Worm (Caenorhabditis elegans): ENCODE data around the gene snb-1.

ce11 chrV:6614152-6614734 is 42.1 kb downstream of the snb-1 start, which contains the start of gene cpr-4:
- TF ChIP-seq nhr-11 (tag; optimal IDR thresholded peaks at IDR 0.05) (no peak), ama-1 (optimal IDR thresholded peaks at IDR 0.05) (no peak), zag-1 (tag; optimal IDR thresholded peaks at IDR 0.05) (no peak), skn-1 (tag; optimal IDR thresholded peaks at IDR 0.05) (no peak), mdl-1 (tag; optimal IDR thresholded peaks at IDR 0.05) (peak; percentile 10), nhr-12 (tag; optimal IDR thresholded peaks at IDR 0.05) (no peak), lin-39 (tag; optimal IDR thresholded peaks at IDR 0.05) (no peak), fkh-2 (tag; optimal IDR thresholded peaks at IDR 0.05) (no peak), tbx-2 (tag; optimal IDR thresholded peaks at IDR 0.05) (no peak), unc-39 (tag; optimal IDR thresholded peaks at IDR 0.05) (no peak), elt-3 (tag; optimal IDR thresholded peaks at IDR 0.05) (no peak)

Measured in whole organism, L3 larva.